Worm (Caenorhabditis elegans): ENCODE data around the gene R05G6.1.

- no peak for TF ChIP-seq skn-1 (tag; optimal IDR thresholded peaks at IDR 0.05)
- TF ChIP-seq hmg-11 (tag; optimal IDR thresholded peaks at IDR 0.05) = no peak
- TF ChIP-seq lsy-12 (tag; optimal IDR thresholded peaks at IDR 0.05) = no peak
- TF ChIP-seq R02D3.7 (tag; optimal IDR thresholded peaks at IDR 0.05) = no peak
- TF ChIP-seq ama-1 (optimal IDR thresholded peaks at IDR 0.05) = no peak
- no peak for TF ChIP-seq ztf-4 (tag; optimal IDR thresholded peaks at IDR 0.05)
Measured at ce11 chrIV:7588631-7589030, 56.2 kb downstream of the R05G6.1 start, which contains the start of gene cla-1.
